Worm (Caenorhabditis elegans) whole organism, late embryonic: Measurements from ENCODE around the gene sti-1.

Experiments
- C38D4.7 ChIP-seq: fragments of 200-800 bp; sonication (Bioruptor generic); optimal IDR thresholded peaks from 2 replicates; lab custom pipeline; 2018; ENCODE audit warnings: mild to moderate bottlenecking, missing genetic modification characterization, moderate library complexity, missing compliant biosample characterization
- ama-1 ChIP-seq: fragments of 150-350 bp; optimal IDR thresholded peaks from 2 replicates; lab custom pipeline; 2014
- hlh-30 ChIP-seq: sonication (generic microtip); optimal IDR thresholded peaks from 2 replicates; lab custom pipeline; 2017; ENCODE audit warnings: antibody characterized with exemption, missing genetic modification characterization, missing compliant biosample characterization; ENCODE audit not compliant: insufficient read depth
- nhr-11 ChIP-seq: fragments of 150-350 bp; optimal IDR thresholded peaks from 2 replicates; lab custom pipeline; 2014; ENCODE audit warnings: missing biosample characterization, missing genetic modification characterization
- pax-1 ChIP-seq: fragments of 150-350 bp; optimal IDR thresholded peaks from 2 replicates; lab custom pipeline; 2014; ENCODE audit warnings: missing biosample characterization, missing genetic modification characterization
- unc-3 ChIP-seq, 2 experiments: fragments of 200-800 bp in 1 of 2; sonication (Bioruptor generic) in 1 of 2; sonication (generic microtip) in 1 of 2; conservative IDR thresholded peaks in 1 of 2; optimal IDR thresholded peaks in 1 of 2; 2 replicates each; pipeline versions ENCODE4 v1.3.6 to Lab custom; 2016 to 2022; ENCODE audit warnings: missing compliant biosample characterization in 2 of 2, missing genetic modification characterization in 2 of 2, missing genetic modification reagents in 1 of 2
- unc-55 ChIP-seq: sonication (generic microtip); optimal IDR thresholded peaks from 2 replicates; lab custom pipeline; 2017; ENCODE audit warnings: missing biosample characterization, missing genetic modification reagents, missing genetic modification characterization
- unc-86 ChIP-seq: sonication (generic microtip); optimal IDR thresholded peaks from 2 replicates; lab custom pipeline; 2016; ENCODE audit warnings: missing genetic modification characterization, missing compliant biosample characterization

- TF ChIP-seq unc-55 (GFP tag; lab: Kevin White, UChicago) (no peak), unc-86 (tag; lab: Kevin White, UChicago) (no peak), ama-1 (lab: Kevin White, UChicago) (no peak), unc-3 (GFP tag; conservative IDR thresholded peaks at IDR 0.05; lab: Robert Waterston, UW) (no peak), unc-3 (tag; optimal IDR thresholded peaks at IDR 0.05; lab: Kevin White, UChicago) (no peak), pax-1 (tag; lab: Kevin White, UChicago) (no peak), nhr-11 (tag; lab: Kevin White, UChicago) (no peak), C38D4.7 (GFP tag; lab: Kevin White, UChicago) (no peak), hlh-30 (no peak)
Measured at ce11 chrV:813101-813500, 39.8 kb downstream of the sti-1 start, which contains the start of gene R13D11.10.
